Worm (Caenorhabditis elegans) whole organism, L1 larva: ENCODE data around the gene srh-208.
A peak's percentile ranks its signal among the peaks of the same experiment; 100 is the strongest.

Experiments used
- C16A3.4 ChIP-seq: fragments of 150-350 bp; optimal IDR thresholded peaks from 2 replicates; lab custom pipeline; 2014; ENCODE audit warnings: missing biosample characterization, missing genetic modification characterization
- ceh-82 ChIP-seq, 3 experiments: fragments of 150-350 bp in 1 of 3; sonication (generic microtip) in 2 of 3; optimal IDR thresholded peaks; 2 replicates each; lab custom pipeline; 2014 to 2017; ENCODE audit warnings: missing biosample characterization in 3 of 3, missing genetic modification characterization in 3 of 3
- efl-1 ChIP-seq, 4 experiments: fragments of 150-350 bp; optimal IDR thresholded peaks in 3 of 4; peaks in 1 of 4; 1 replicate in 1 of 4; 2 replicates in 3 of 4; lab custom pipeline; 2014; ENCODE audit warnings: missing biosample characterization in 2 of 4, missing genetic modification characterization in 2 of 4, missing genetic modification reagents in 2 of 4
- egl-27 ChIP-seq, 2 experiments: fragments of 150-350 bp in 1 of 2; sonication (generic microtip); optimal IDR thresholded peaks; 3 replicates each; lab custom pipeline; 2017 to 2018; ENCODE audit warnings: missing biosample characterization in 2 of 2, missing genetic modification characterization in 2 of 2, missing genetic modification reagents in 2 of 2
- elt-3 ChIP-seq, 6 experiments: fragments of 150-350 bp in 1 of 6; sonication (generic microtip); optimal IDR thresholded peaks; 2 replicates each; lab custom pipeline; 2017 to 2018; ENCODE audit warnings: missing biosample characterization in 6 of 6, missing genetic modification characterization in 6 of 6, inconsistent platforms in 1 of 6
- ets-5 ChIP-seq: fragments of 200-800 bp; sonication (Bioruptor generic); IDR thresholded peaks from 2 replicates; pipeline ENCODE4 v1.3.6; 2022; ENCODE audit warnings: missing genetic modification characterization, missing compliant biosample characterization
- lin-14 ChIP-seq: fragments of 200-800 bp; sonication (Bioruptor generic); optimal IDR thresholded peaks from 2 replicates; lab custom pipeline; 2018; ENCODE audit warnings: mild to moderate bottlenecking, missing genetic modification characterization, moderate library complexity, missing compliant biosample characterization
- lin-35 ChIP-seq, 2 experiments: fragments of 150-350 bp; optimal IDR thresholded peaks; 2 replicates each; lab custom pipeline; 2014; ENCODE audit warnings: missing biosample characterization in 2 of 2, missing genetic modification characterization in 2 of 2, missing genetic modification reagents in 2 of 2
- nhr-12 ChIP-seq: sonication (generic microtip); optimal IDR thresholded peaks from 2 replicates; lab custom pipeline; 2017; ENCODE audit warnings: missing biosample characterization, missing genetic modification characterization
- nhr-19 ChIP-seq: fragments of 200-800 bp; sonication (Bioruptor generic); conservative IDR thresholded peaks from 2 replicates; pipeline ENCODE4 v1.3.6; 2022; ENCODE audit warnings: missing genetic modification characterization, missing compliant biosample characterization
- sup-37 ChIP-seq: fragments of 200-800 bp; sonication (Bioruptor generic); optimal IDR thresholded peaks from 2 replicates; lab custom pipeline; 2018; ENCODE audit warnings: mild to moderate bottlenecking, missing genetic modification characterization, missing compliant biosample characterization
- unc-30 ChIP-seq: sonication (generic microtip); optimal IDR thresholded peaks from 2 replicates; lab custom pipeline; 2017; ENCODE audit warnings: missing biosample characterization, missing genetic modification characterization
- unc-62 ChIP-seq: fragments of 150-350 bp; optimal IDR thresholded peaks from 2 replicates; lab custom pipeline; 2014; ENCODE audit warnings: missing biosample characterization, missing genetic modification reagents, missing genetic modification characterization
- zag-1 ChIP-seq: fragments of 150-350 bp; optimal IDR thresholded peaks from 2 replicates; lab custom pipeline; 2014; ENCODE audit warnings: missing biosample characterization, missing genetic modification characterization
- ztf-4 ChIP-seq: fragments of 150-350 bp; optimal IDR thresholded peaks from 2 replicates; lab custom pipeline; 2014; ENCODE audit warnings: missing biosample characterization, missing genetic modification characterization

Gene srh-208

DNA sequence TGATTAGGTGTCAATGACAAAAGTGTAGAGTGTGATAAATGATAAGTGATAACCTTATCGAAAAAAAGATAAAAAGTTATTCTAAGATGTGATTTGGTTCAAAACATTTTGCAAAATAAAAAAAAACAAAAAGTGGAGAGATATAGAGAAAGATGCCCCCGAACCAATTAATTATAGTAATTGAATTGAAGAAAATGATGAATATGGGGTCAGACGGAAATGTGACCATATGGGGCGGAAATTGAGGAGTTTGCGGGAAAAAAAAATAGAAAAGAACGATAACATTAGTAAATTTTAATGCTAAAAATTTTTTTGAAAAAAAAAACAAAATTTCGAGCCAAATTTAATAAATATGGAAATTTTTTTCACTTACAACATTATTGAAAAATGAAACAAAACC, 37.3 kb downstream of the srh-208 start:
- no peak for TF ChIP-seq zag-1
- TF ChIP-seq efl-1 (optimal IDR thresholded peaks at IDR 0.05; lab: Kevin White, UChicago), result no peak
- peak in 1 of 2 experiments; percentile 30 for TF ChIP-seq efl-1 (GFP tag; optimal IDR thresholded peaks at IDR 0.05 in 1 of 2; lab: Kevin White, UChicago)

- TF ChIP-seq efl-1 (optimal IDR thresholded peaks at IDR 0.05; lab: Kevin White, UChicago), result no peak
- peak in 1 of 2 experiments; percentile 84 for TF ChIP-seq efl-1 (GFP tag; optimal IDR thresholded peaks at IDR 0.05 in 1 of 2; lab: Kevin White, UChicago)
- no peak for TF ChIP-seq ets-5 (GFP tag; lab: Robert Waterston, UW)
- TF ChIP-seq unc-62 (GFP tag; lab: Kevin White, UChicago), result no peak
Observed at ce11 chrV:19355219-19355618, 38.1 kb downstream of the srh-208 start.

- TF ChIP-seq nhr-12 (tag; lab: Kevin White, UChicago) (no peak), efl-1 (optimal IDR thresholded peaks at IDR 0.05; lab: Kevin White, UChicago) (no peak), efl-1 (GFP tag; optimal IDR thresholded peaks at IDR 0.05 in 1 of 2; lab: Kevin White, UChicago) (no peak), elt-3 (tag; optimal IDR thresholded peaks at IDR 0.05; lab: Kevin White, UChicago) (no peak), unc-30 (no peak)
Observed at ce11 chrV:19356717-19357116, 39.6 kb downstream of the srh-208 start.

ce11 chrV:19358039-19358438, 40.9 kb downstream of the srh-208 start:
- TF ChIP-seq C16A3.4 (tag; lab: Kevin White, UChicago) (no peak), zag-1 (no peak), egl-27 (tag; optimal IDR thresholded peaks at IDR 0.05; lab: Kevin White, UChicago) (no peak), lin-14 (GFP tag; lab: Kevin White, UChicago) (no peak), nhr-19 (GFP tag; lab: Robert Waterston, UW) (no peak), ceh-82 (tag; optimal IDR thresholded peaks at IDR 0.05; lab: Kevin White, UChicago) (no peak), sup-37 (GFP tag; lab: Kevin White, UChicago) (no peak), ztf-4 (tag; lab: Kevin White, UChicago) (no peak)

DNA sequence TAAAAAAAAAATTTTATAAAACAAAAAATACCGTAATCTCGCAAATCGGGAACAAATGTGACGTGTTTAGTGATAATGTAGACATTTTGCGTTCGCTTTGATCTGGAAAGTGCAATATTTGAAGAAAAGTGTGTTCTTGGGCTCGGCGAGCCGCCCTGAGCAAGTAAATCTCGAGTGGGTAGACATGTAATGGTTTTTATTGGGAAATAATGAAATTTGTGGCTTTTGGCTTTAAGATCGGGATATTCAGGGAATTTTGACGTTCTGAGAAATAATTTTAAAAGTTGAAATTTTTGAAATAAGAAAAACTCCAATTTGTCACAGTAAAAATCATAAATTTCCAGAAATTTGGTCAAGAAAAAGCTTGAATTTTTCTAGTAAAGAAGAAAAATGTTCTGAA, 45.4 kb downstream of the srh-208 start, which contains the start of gene C14B4.2:
Gene C14B4.2, minus strand, starts transcription at position 101 of the 400 bp plus-strand sequence.
- TF ChIP-seq lin-35 (GFP tag; optimal IDR thresholded peaks at IDR 0.05; lab: Kevin White, UChicago), result no peak
- TF ChIP-seq ztf-4 (tag; lab: Kevin White, UChicago), result no peak
- TF ChIP-seq ceh-82 (tag; optimal IDR thresholded peaks at IDR 0.05; lab: Kevin White, UChicago), result no peak
